Fruit fly (Drosophila melanogaster) whole organism, embryonic: ENCODE measurements around the gene CG31548.

Experiments
- Adf1 ChIP-seq: fragments of 200-800 bp; sonication (Bioruptor generic); IDR thresholded peaks from 2 replicates; pipeline ENCODE4 v1.3.6; 2022; ENCODE audit warnings: missing biosample characterization, missing genetic modification characterization
- CG10209 ChIP-seq: fragments of 200-800 bp; sonication (Bioruptor generic); optimal IDR thresholded peaks from 3 replicates; lab custom pipeline; 2017; ENCODE audit warnings: missing biosample characterization, mild to moderate bottlenecking, missing genetic modification characterization, missing genetic modification reagents
- CG10565 ChIP-seq: fragments of 200-800 bp; sonication (Bioruptor generic); optimal IDR thresholded peaks from 3 replicates; lab custom pipeline; 2016; ENCODE audit warnings: missing biosample characterization, mild to moderate bottlenecking, missing genetic modification characterization
- CG11085 ChIP-seq: fragments of 200-800 bp; sonication (Bioruptor generic); IDR thresholded peaks from 2 replicates; pipeline ENCODE4 v1.3.6; 2022; ENCODE audit warnings: missing biosample characterization, missing genetic modification characterization
- CG11398 ChIP-seq: fragments of 200-800 bp; sonication (Bioruptor generic); optimal IDR thresholded peaks from 2 replicates; lab custom pipeline; 2016; ENCODE audit warnings: missing biosample characterization, missing genetic modification characterization
- CG12744 ChIP-seq: fragments of 200-800 bp; sonication (Bioruptor generic); optimal IDR thresholded peaks from 2 replicates; lab custom pipeline; 2016; ENCODE audit warnings: missing biosample characterization, missing genetic modification characterization
- CG13624 ChIP-seq: fragments of 200-800 bp; sonication (Bioruptor generic); optimal IDR thresholded peaks from 2 replicates; lab custom pipeline; 2016; ENCODE audit warnings: missing biosample characterization, missing genetic modification characterization
- CG1647 ChIP-seq: fragments of 200-800 bp; sonication (Bioruptor generic); optimal IDR thresholded peaks from 3 replicates; lab custom pipeline; 2016; ENCODE audit warnings: missing biosample characterization, missing genetic modification characterization
- CG16815 ChIP-seq: fragments of 200-800 bp; sonication (Bioruptor generic); optimal IDR thresholded peaks from 3 replicates; lab custom pipeline; 2017; ENCODE audit warnings: missing biosample characterization, mild to moderate bottlenecking, missing genetic modification characterization
- CG17568 ChIP-seq: fragments of 200-800 bp; sonication (Bioruptor generic); optimal IDR thresholded peaks from 2 replicates; lab custom pipeline; 2018; ENCODE audit warnings: missing biosample characterization, mild to moderate bottlenecking, missing genetic modification characterization, moderate library complexity
- CG17802 ChIP-seq: fragments of 200-800 bp; sonication (Bioruptor generic); optimal IDR thresholded peaks from 2 replicates; lab custom pipeline; 2018; ENCODE audit warnings: missing biosample characterization, mild to moderate bottlenecking, missing genetic modification characterization, moderate library complexity
- CG18619 ChIP-seq: fragments of 200-800 bp; sonication (Bioruptor generic); optimal IDR thresholded peaks from 3 replicates; lab custom pipeline; 2017; ENCODE audit warnings: missing biosample characterization, mild to moderate bottlenecking, missing genetic modification characterization
- CG3065 ChIP-seq: fragments of 200-800 bp; sonication (Bioruptor generic); optimal IDR thresholded peaks from 2 replicates; lab custom pipeline; 2016; ENCODE audit warnings: missing biosample characterization, missing genetic modification characterization
- CG31388 ChIP-seq: fragments of 200-800 bp; sonication (Bioruptor generic); optimal IDR thresholded peaks from 2 replicates; lab custom pipeline; 2016; ENCODE audit warnings: missing biosample characterization, missing genetic modification characterization
- CG3281 ChIP-seq: fragments of 200-800 bp; sonication (Bioruptor generic); optimal IDR thresholded peaks from 3 replicates; lab custom pipeline; 2017; ENCODE audit warnings: missing biosample characterization, mild to moderate bottlenecking, missing genetic modification characterization
- CG42726 ChIP-seq: fragments of 200-800 bp; sonication (Bioruptor generic); IDR thresholded peaks from 2 replicates; pipeline ENCODE4 v1.3.6; 2022; ENCODE audit warnings: missing biosample characterization, missing genetic modification characterization; ENCODE audit not compliant: partially characterized antibody
- CG5245 ChIP-seq: fragments of 200-800 bp; sonication (Bioruptor generic); optimal IDR thresholded peaks from 3 replicates; lab custom pipeline; 2016; ENCODE audit warnings: missing biosample characterization, missing genetic modification characterization
- CG5953 ChIP-seq: fragments of 200-800 bp; sonication (Bioruptor generic); IDR thresholded peaks from 2 replicates; pipeline ENCODE4 v1.3.6; 2022; ENCODE audit warnings: missing biosample characterization, missing genetic modification characterization
- Chrac-16 ChIP-seq: fragments of 200-800 bp; sonication (Bioruptor generic); optimal IDR thresholded peaks from 3 replicates; lab custom pipeline; 2016; ENCODE audit warnings: missing biosample characterization, missing genetic modification characterization
- D ChIP-seq, 2 experiments: fragments of 200-800 bp in 1 of 2; fragments of >200 bp in 1 of 2; sonication (Bioruptor generic) in 1 of 2; optimal IDR thresholded peaks; 2 replicates in 1 of 2; 3 replicates in 1 of 2; lab custom pipeline; 2017; ENCODE audit warnings: mild to moderate bottlenecking in 1 of 2, missing biosample characterization in 1 of 2, missing genetic modification characterization in 1 of 2, missing genetic modification reagents in 1 of 2
- Dad ChIP-seq: fragments of 200-800 bp; sonication (Bioruptor generic); optimal IDR thresholded peaks from 3 replicates; lab custom pipeline; 2016; ENCODE audit warnings: missing biosample characterization, missing genetic modification characterization
- Dip2 ChIP-seq: fragments of 200-800 bp; sonication (Bioruptor generic); IDR thresholded peaks from 2 replicates; pipeline ENCODE4 v1.3.6; 2022; ENCODE audit warnings: missing biosample characterization, missing genetic modification characterization
- Dll ChIP-seq: fragments of 200-800 bp; sonication (Bioruptor generic); IDR thresholded peaks from 4 replicates; pipeline ENCODE4 v1.3.6; 2022; ENCODE audit warnings: missing biosample characterization, missing genetic modification characterization; ENCODE audit not compliant: partially characterized antibody
- Drgx ChIP-seq: fragments of 200-800 bp; sonication (Bioruptor generic); IDR thresholded peaks from 2 replicates; pipeline ENCODE4 v1.3.6; 2022; ENCODE audit warnings: missing biosample characterization, missing genetic modification characterization
- HLH54F ChIP-seq: fragments of 200-800 bp; sonication (Bioruptor generic); optimal IDR thresholded peaks from 3 replicates; lab custom pipeline; 2016; ENCODE audit warnings: missing biosample characterization, missing genetic modification characterization
- Hr78 ChIP-seq, 2 experiments: fragments of 200-800 bp in 1 of 2; fragments of >200 bp in 1 of 2; sonication (Bioruptor generic) in 1 of 2; optimal IDR thresholded peaks; 2 replicates each; lab custom pipeline; 2017 to 2019; ENCODE audit warnings: missing biosample characterization in 2 of 2, missing genetic modification characterization in 2 of 2, mild to moderate bottlenecking in 1 of 2, moderate library complexity in 1 of 2
- Lpt ChIP-seq: fragments of >200 bp; optimal IDR thresholded peaks from 2 replicates; lab custom pipeline; 2018; ENCODE audit warnings: missing biosample characterization, missing genetic modification characterization
- Ravus ChIP-seq: fragments of 200-800 bp; sonication (Bioruptor generic); IDR thresholded peaks from 2 replicates; pipeline ENCODE4 v1.3.6; 2022; ENCODE audit warnings: missing biosample characterization, missing genetic modification characterization
- Sry-β ChIP-seq: fragments of 200-800 bp; sonication (Bioruptor generic); optimal IDR thresholded peaks from 2 replicates; lab custom pipeline; 2018; ENCODE audit warnings: missing biosample characterization, mild to moderate bottlenecking, missing genetic modification characterization, moderate library complexity
- az2 ChIP-seq: fragments of 200-800 bp; sonication (Bioruptor generic); optimal IDR thresholded peaks from 3 replicates; lab custom pipeline; 2016; ENCODE audit warnings: missing biosample characterization, missing genetic modification characterization
- bab2 ChIP-seq: fragments of 200-800 bp; sonication (Bioruptor generic); optimal IDR thresholded peaks from 2 replicates; lab custom pipeline; 2016; ENCODE audit warnings: missing biosample characterization, missing genetic modification characterization
- br ChIP-seq: fragments of >200 bp; optimal IDR thresholded peaks from 2 replicates; lab custom pipeline; 2017
- cas ChIP-seq: fragments of 200-800 bp; sonication (Bioruptor generic); IDR thresholded peaks from 2 replicates; pipeline ENCODE4 v1.3.6; 2022; ENCODE audit warnings: missing biosample characterization, missing genetic modification characterization
- chif ChIP-seq, 2 experiments: fragments of 200-800 bp; sonication (Bioruptor generic); optimal IDR thresholded peaks; 3 replicates each; lab custom pipeline; 2016; ENCODE audit warnings: missing biosample characterization in 2 of 2, missing genetic modification characterization in 2 of 2
- chinmo ChIP-seq: fragments of 200-800 bp; sonication (Bioruptor generic); IDR thresholded peaks from 4 replicates; pipeline ENCODE4 v1.3.6; 2022; ENCODE audit warnings: missing biosample characterization, missing genetic modification characterization; ENCODE audit not compliant: partially characterized antibody
- esg ChIP-seq: fragments of 200-800 bp; sonication (Bioruptor generic); conservative IDR thresholded peaks from 2 replicates; pipeline ENCODE4 v1.3.6; 2022; ENCODE audit warnings: missing biosample characterization, missing genetic modification characterization
- gce ChIP-seq: fragments of 200-800 bp; sonication (Bioruptor generic); IDR thresholded peaks from 3 replicates; pipeline ENCODE4 v1.3.6; 2022; ENCODE audit warnings: missing biosample characterization, missing genetic modification characterization
- gcm ChIP-seq: fragments of 200-800 bp; sonication (Bioruptor generic); optimal IDR thresholded peaks from 2 replicates; lab custom pipeline; 2019; ENCODE audit warnings: missing biosample characterization, mild to moderate bottlenecking, missing genetic modification characterization, moderate library complexity
- hb ChIP-seq: fragments of 200-800 bp; sonication (Bioruptor generic); IDR thresholded peaks from 3 replicates; pipeline ENCODE4 v1.3.6; 2022; ENCODE audit warnings: missing biosample characterization, missing genetic modification characterization; ENCODE audit not compliant: partially characterized antibody
- hkb ChIP-seq, 2 experiments: fragments of 200-800 bp in 1 of 2; fragments of >200 bp in 1 of 2; sonication (Bioruptor generic) in 1 of 2; IDR thresholded peaks in 1 of 2; optimal IDR thresholded peaks in 1 of 2; 2 replicates each; pipeline versions ENCODE4 v1.3.6 to Lab custom; 2017 to 2022; ENCODE audit warnings: missing biosample characterization in 1 of 2, missing genetic modification characterization in 1 of 2
- jigr1 ChIP-seq: fragments of 200-800 bp; sonication (Bioruptor generic); IDR thresholded peaks from 3 replicates; pipeline ENCODE4 v1.3.6; 2022; ENCODE audit warnings: missing biosample characterization, missing genetic modification characterization
- lmd ChIP-seq: fragments of 200-800 bp; sonication (Bioruptor generic); IDR thresholded peaks from 2 replicates; pipeline ENCODE4 v1.3.6; 2022; ENCODE audit warnings: missing biosample characterization, missing genetic modification characterization
- mld ChIP-seq: fragments of 200-800 bp; sonication (Bioruptor generic); IDR thresholded peaks from 3 replicates; pipeline ENCODE4 v1.3.6; 2022; ENCODE audit warnings: missing biosample characterization, missing genetic modification characterization; ENCODE audit not compliant: partially characterized antibody
- pnt ChIP-seq: fragments of 200-800 bp; sonication (Bioruptor generic); optimal IDR thresholded peaks from 3 replicates; lab custom pipeline; 2016; ENCODE audit warnings: missing biosample characterization, missing genetic modification characterization
- psq ChIP-seq: fragments of 200-800 bp; sonication (Bioruptor generic); optimal IDR thresholded peaks from 2 replicates; lab custom pipeline; 2017; ENCODE audit warnings: missing biosample characterization, missing genetic modification characterization
- repo ChIP-seq: fragments of 200-800 bp; sonication (Bioruptor generic); optimal IDR thresholded peaks from 2 replicates; lab custom pipeline; 2016; ENCODE audit warnings: missing biosample characterization, missing genetic modification characterization
- rib ChIP-seq: fragments of 200-800 bp; sonication (Bioruptor generic); IDR thresholded peaks from 2 replicates; pipeline ENCODE4 v1.3.6; 2022; ENCODE audit warnings: missing biosample characterization, missing genetic modification characterization
- so ChIP-seq: fragments of 200-800 bp; sonication (Bioruptor generic); IDR thresholded peaks from 3 replicates; pipeline ENCODE4 v1.3.6; 2022; ENCODE audit warnings: missing biosample characterization, missing genetic modification characterization
- toy ChIP-seq: fragments of 200-800 bp; sonication (Bioruptor generic); IDR thresholded peaks from 2 replicates; pipeline ENCODE4 v1.3.6; 2022; ENCODE audit warnings: missing biosample characterization, missing genetic modification characterization
- tup ChIP-seq: fragments of 200-800 bp; sonication (Bioruptor generic); optimal IDR thresholded peaks from 2 replicates; lab custom pipeline; 2016; ENCODE audit warnings: missing biosample characterization, mild to moderate bottlenecking, missing genetic modification characterization, moderate library complexity
- vnd ChIP-seq: fragments of 200-800 bp; sonication (Bioruptor generic); IDR thresholded peaks from 3 replicates; pipeline ENCODE4 v1.3.6; 2022; ENCODE audit warnings: missing biosample characterization, missing genetic modification characterization; ENCODE audit not compliant: partially characterized antibody

Gene CG31548

dm6 chr3R:5659829-5660197 lies 23.2 kb upstream of the CG31548 start, which contains the start of gene CG2182 (continued):
- TF ChIP-seq az2 (GFP tag; lab: Kevin White, UChicago) (no peak), chinmo (GFP tag; lab: Robert Waterston, UW) (peak; percentile 6; the same call in 1 of the 4 replicates), CG10565 (GFP tag; lab: Kevin White, UChicago) (no peak), psq (GFP tag; lab: Kevin White, UChicago) (no peak), Dip2 (GFP tag; lab: Robert Waterston, UW) (no peak), pnt (GFP tag; lab: Kevin White, UChicago) (no peak), CG11398 (GFP tag; lab: Kevin White, UChicago) (no peak), cas (GFP tag; lab: Robert Waterston, UW) (no peak), Hr78 (GFP tag; optimal IDR thresholded peaks at IDR 0.05; lab: Kevin White, UChicago) (no peak), CG10209 (GFP tag; lab: Kevin White, UChicago) (no peak), CG18619 (no peak), chif (GFP tag; optimal IDR thresholded peaks at IDR 0.05; lab: Kevin White, UChicago) (no peak), Chrac-16 (GFP tag; lab: Kevin White, UChicago) (no peak), CG42726 (GFP tag; lab: Robert Waterston, UW) (peak; percentile 80), CG5953 (GFP tag; lab: Robert Waterston, UW) (no peak), jigr1 (GFP tag; lab: Robert Waterston, UW) (no peak), so (GFP tag; lab: Robert Waterston, UW) (no peak), gcm (GFP tag; lab: Kevin White, UChicago) (no peak), D (optimal IDR thresholded peaks at IDR 0.05; lab: Kevin White, UChicago) (no peak), D (GFP tag; optimal IDR thresholded peaks at IDR 0.05; lab: Kevin White, UChicago) (no peak), CG16815 (no peak), Dad (peak; percentile 0), CG12744 (GFP tag; lab: Kevin White, UChicago) (no peak), hb (GFP tag; lab: Robert Waterston, UW) (peak; percentile 55), hkb (optimal IDR thresholded peaks at IDR 0.05; lab: Kevin White, UChicago) (no peak), hkb (GFP tag; IDR thresholded peaks at IDR 0.05; lab: Robert Waterston, UW) (no peak), CG17568 (GFP tag; lab: Kevin White, UChicago) (no peak), CG11085 (GFP tag; lab: Robert Waterston, UW) (no peak), CG31388 (GFP tag; lab: Kevin White, UChicago) (no peak), tup (GFP tag; lab: Kevin White, UChicago) (no peak), esg (GFP tag; lab: Robert Waterston, UW) (no peak), toy (GFP tag; lab: Robert Waterston, UW) (no peak), Ravus (GFP tag; lab: Robert Waterston, UW) (no peak), Adf1 (no peak), gce (GFP tag; lab: Robert Waterston, UW) (no peak), CG1647 (GFP tag; lab: Kevin White, UChicago) (no peak), vnd (GFP tag; lab: Robert Waterston, UW) (peak; percentile 42), repo (no peak), lmd (GFP tag; lab: Robert Waterston, UW) (no peak), CG3065 (GFP tag; lab: Kevin White, UChicago) (no peak), bab2 (GFP tag; lab: Kevin White, UChicago) (no peak), Lpt (GFP tag; lab: Kevin White, UChicago) (no peak), CG5245 (GFP tag; lab: Kevin White, UChicago) (no peak), CG13624 (GFP tag; lab: Kevin White, UChicago) (peak; percentile 2), br (lab: Kevin White, UChicago) (no peak), mld (GFP tag; lab: Robert Waterston, UW) (peak; percentile 58; the same call in 2 of the 3 replicates), CG3281 (GFP tag; lab: Kevin White, UChicago) (no peak), Sry-β (GFP tag; lab: Kevin White, UChicago) (no peak), Drgx (no peak), Dll (GFP tag; lab: Robert Waterston, UW) (no peak; the same call in 3 of the 4 replicates), CG17802 (tag; lab: Kevin White, UChicago) (no peak), rib (no peak), HLH54F (GFP tag; lab: Kevin White, UChicago) (no peak)
